Fruit fly (Drosophila melanogaster) whole organism: ENCODE measurements around the gene NimC3.

Source experiments
- CG8478 ChIP-seq: fragments of >200 bp; optimal IDR thresholded peaks from 2 replicates; lab custom pipeline; 2018; ENCODE audit warnings: inconsistent platforms
- Dll ChIP-seq: fragments of >200 bp; optimal IDR thresholded peaks from 2 replicates; lab custom pipeline; 2017
- EcR ChIP-seq, 2 experiments: fragments of >200 bp; optimal IDR thresholded peaks; 2 replicates each; lab custom pipeline; 2017; ENCODE audit warnings: missing biosample characterization in 2 of 2, missing genetic modification characterization in 2 of 2, missing genetic modification reagents in 2 of 2
- pan ChIP-seq: fragments of >200 bp; optimal IDR thresholded peaks from 2 replicates; lab custom pipeline; 2017
- psq ChIP-seq: fragments of >200 bp; optimal IDR thresholded peaks from 2 replicates; lab custom pipeline; 2017
- usp ChIP-seq: fragments of >200 bp; optimal IDR thresholded peaks from 2 replicates; lab custom pipeline; 2017; ENCODE audit warnings: missing biosample characterization, missing genetic modification characterization, mixed read lengths

The NimC3 gene

dm6 chr2L:14011591-14012303 is 8.3 kb downstream of the NimC3 start:
- TF ChIP-seq psq (lab: Kevin White, UChicago), result no peak
- TF ChIP-seq Dll (lab: Kevin White, UChicago), result no peak
- no peak for TF ChIP-seq pan (lab: Kevin White, UChicago)
- no peak for TF ChIP-seq EcR (GFP tag; optimal IDR thresholded peaks at IDR 0.05; lab: Kevin White, UChicago)
- no peak for TF ChIP-seq usp (GFP tag; lab: Kevin White, UChicago)
- TF ChIP-seq CG8478 (lab: Kevin White, UChicago), result no peak

dm6 chr2L:14010410-14010809 is 9.6 kb downstream of the NimC3 start:
- no peak for TF ChIP-seq EcR (GFP tag; optimal IDR thresholded peaks at IDR 0.05; lab: Kevin White, UChicago)

dm6 chr2L:14007801-14008200 is 12.2 kb downstream of the NimC3 start, which contains the start of gene CG42692:
TSS of gene CG42692 (plus strand) at chr2L:14008101.
- TF ChIP-seq psq (lab: Kevin White, UChicago) (no peak), Dll (lab: Kevin White, UChicago) (no peak), EcR (GFP tag; optimal IDR thresholded peaks at IDR 0.05; lab: Kevin White, UChicago) (no peak), CG8478 (lab: Kevin White, UChicago) (no peak), pan (lab: Kevin White, UChicago) (no peak), usp (GFP tag; lab: Kevin White, UChicago) (no peak)

dm6 chr2L:14001887-14002286 is 18.1 kb downstream of the NimC3 start:
- TF ChIP-seq EcR (GFP tag; optimal IDR thresholded peaks at IDR 0.05; lab: Kevin White, UChicago), result no peak
- TF ChIP-seq CG8478 (lab: Kevin White, UChicago), result no peak
- no peak for TF ChIP-seq usp (GFP tag; lab: Kevin White, UChicago)
- no peak for TF ChIP-seq pan (lab: Kevin White, UChicago)
- TF ChIP-seq Dll (lab: Kevin White, UChicago), result no peak
- TF ChIP-seq psq (lab: Kevin White, UChicago), result no peak

dm6 chr2L:14001078-14001477 is 18.9 kb downstream of the NimC3 start, which contains the start of gene rk:
TSS of gene rk (minus strand) at chr2L:14001248.
- TF ChIP-seq EcR (GFP tag; optimal IDR thresholded peaks at IDR 0.05; lab: Kevin White, UChicago) (no peak), Dll (lab: Kevin White, UChicago) (no peak), pan (lab: Kevin White, UChicago) (no peak), usp (GFP tag; lab: Kevin White, UChicago) (no peak), psq (lab: Kevin White, UChicago) (no peak), CG8478 (lab: Kevin White, UChicago) (no peak)

dm6 chr2L:13998952-13999351 is 21.1 kb downstream of the NimC3 start:
- TF ChIP-seq pan (lab: Kevin White, UChicago), result no peak
- TF ChIP-seq CG8478 (lab: Kevin White, UChicago), result no peak
- no peak for TF ChIP-seq Dll (lab: Kevin White, UChicago)
- TF ChIP-seq usp (GFP tag; lab: Kevin White, UChicago), result no peak
- no peak for TF ChIP-seq EcR (GFP tag; optimal IDR thresholded peaks at IDR 0.05; lab: Kevin White, UChicago)
- no peak for TF ChIP-seq psq (lab: Kevin White, UChicago)

dm6 chr2L:13979826-13980225 is 40.2 kb downstream of the NimC3 start, which contains the start of gene NimC2:
TSS of gene NimC2 (plus strand) at chr2L:13980126.
- no peak for TF ChIP-seq EcR (GFP tag; optimal IDR thresholded peaks at IDR 0.05; lab: Kevin White, UChicago)
- TF ChIP-seq psq (lab: Kevin White, UChicago), result no peak
- no peak for TF ChIP-seq usp (GFP tag; lab: Kevin White, UChicago)
- no peak for TF ChIP-seq CG8478 (lab: Kevin White, UChicago)

- TF ChIP-seq Dll (lab: Kevin White, UChicago), result no peak
- no peak for TF ChIP-seq CG8478 (lab: Kevin White, UChicago)
- TF ChIP-seq psq (lab: Kevin White, UChicago), result no peak
- no peak for TF ChIP-seq usp (GFP tag; lab: Kevin White, UChicago)
Observed at dm6 chr2L:13977073-13977472, 42.9 kb downstream of the NimC3 start, which contains the start of gene Cyp28a5. TSS of gene Cyp28a5 (plus strand) at chr2L:13977302.

dm6 chr2L:13976669-13977068 is 43.3 kb downstream of the NimC3 start, which contains the start of gene NimC1:
TSS of gene NimC1 (minus strand) at chr2L:13976769.
- TF ChIP-seq CG8478 (lab: Kevin White, UChicago), result no peak
- no peak for TF ChIP-seq usp (GFP tag; lab: Kevin White, UChicago)
- TF ChIP-seq pan (lab: Kevin White, UChicago), result no peak
- no peak for TF ChIP-seq Dll (lab: Kevin White, UChicago)
- TF ChIP-seq psq (lab: Kevin White, UChicago), result no peak
- TF ChIP-seq EcR (GFP tag; optimal IDR thresholded peaks at IDR 0.05; lab: Kevin White, UChicago), result no peak

- TF ChIP-seq usp (GFP tag; lab: Kevin White, UChicago), result no peak
- TF ChIP-seq pan (lab: Kevin White, UChicago), result no peak
- TF ChIP-seq psq (lab: Kevin White, UChicago), result no peak
- no peak for TF ChIP-seq Dll (lab: Kevin White, UChicago)
- no peak for TF ChIP-seq EcR (GFP tag; optimal IDR thresholded peaks at IDR 0.05; lab: Kevin White, UChicago)
- TF ChIP-seq CG8478 (lab: Kevin White, UChicago), result no peak
Observed at dm6 chr2L:13972847-13973246, 47.2 kb downstream of the NimC3 start, which contains the start of gene He. TSS of gene He (minus strand) at chr2L:13972947.

dm6 chr2L:13969876-13970275 is 50.1 kb downstream of the NimC3 start, which contains the start of the genes NimB4 and NimB5:
TSS of gene NimB4 (minus strand) at chr2L:13969976.
TSS of gene NimB5 (plus strand) at chr2L:13970177.
- TF ChIP-seq EcR (GFP tag; optimal IDR thresholded peaks at IDR 0.05; lab: Kevin White, UChicago), result no peak
- no peak for TF ChIP-seq pan (lab: Kevin White, UChicago)
- no peak for TF ChIP-seq psq (lab: Kevin White, UChicago)
- no peak for TF ChIP-seq Dll (lab: Kevin White, UChicago)
- no peak for TF ChIP-seq CG8478 (lab: Kevin White, UChicago)
- no peak for TF ChIP-seq usp (GFP tag; lab: Kevin White, UChicago)
